Worm (Caenorhabditis elegans): ENCODE data around the gene srh-299.

DNA sequence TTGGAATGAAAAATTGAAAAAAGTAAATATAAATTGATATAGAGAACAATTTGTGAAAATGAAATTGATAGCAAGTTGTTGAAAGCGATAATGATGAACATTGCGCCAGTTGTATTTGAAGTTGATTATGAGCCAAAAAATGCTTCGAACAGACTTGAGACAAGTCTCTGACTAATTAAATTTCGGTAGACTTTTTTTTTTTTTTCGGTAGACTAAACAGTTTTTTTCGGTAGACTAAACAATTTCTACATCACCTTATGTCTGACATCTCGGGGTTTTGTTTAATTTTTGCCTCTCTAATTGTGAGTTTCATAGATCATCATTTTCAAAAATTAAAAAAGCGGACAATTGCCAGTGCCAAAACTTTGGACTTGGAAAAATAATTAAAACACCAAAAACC lies 29.5 kb upstream of the srh-299 start, which contains the start of gene srbc-54:
- TF ChIP-seq W03F9.2 (tag; optimal IDR thresholded peaks at IDR 0.05) (no peak), dao-5 (tag; optimal IDR thresholded peaks at IDR 0.05) (no peak), him-1 (tag; optimal IDR thresholded peaks at IDR 0.05) (no peak)
